Worm (Caenorhabditis elegans) whole organism, L2 larva: ENCODE measurements around the gene nuaf-3.

ENCODE experiments used
- ama-1 ChIP-seq: fragments of 150-350 bp; optimal IDR thresholded peaks from 2 replicates; lab custom pipeline; 2018; ENCODE audit warnings: inconsistent platforms
- blmp-1 ChIP-seq: sonication (generic microtip); optimal IDR thresholded peaks from 2 replicates; lab custom pipeline; 2017; ENCODE audit warnings: missing genetic modification characterization, mild to moderate bottlenecking, missing compliant biosample characterization, antibody characterized with exemption, moderate library complexity; ENCODE audit not compliant: insufficient read depth
- dmd-4 ChIP-seq: sonication (generic microtip); optimal IDR thresholded peaks from 2 replicates; lab custom pipeline; 2017; ENCODE audit warnings: missing biosample characterization, missing genetic modification characterization
- nhr-23 ChIP-seq: fragments of 150-350 bp; optimal IDR thresholded peaks from 2 replicates; lab custom pipeline; 2014; ENCODE audit warnings: missing biosample characterization, missing genetic modification reagents, missing genetic modification characterization
- nhr-25 ChIP-seq: fragments of 150-350 bp; sonication (generic microtip); optimal IDR thresholded peaks from 3 replicates; lab custom pipeline; 2014; ENCODE audit warnings: missing biosample characterization, missing genetic modification characterization
- snpc-4 ChIP-seq: fragments of 150-350 bp; optimal IDR thresholded peaks from 2 replicates; lab custom pipeline; 2014; ENCODE audit warnings: missing biosample characterization, missing genetic modification characterization
- unc-39 ChIP-seq: fragments of 150-350 bp; optimal IDR thresholded peaks from 2 replicates; lab custom pipeline; 2014; ENCODE audit warnings: missing biosample characterization, missing genetic modification characterization
- ztf-4 ChIP-seq: fragments of 150-350 bp; optimal IDR thresholded peaks from 2 replicates; lab custom pipeline; 2014; ENCODE audit warnings: missing biosample characterization, missing genetic modification characterization

ce11 chrIV:11218037-11218436 is 33.9 kb downstream of the nuaf-3 start, which contains the start of gene zip-6:
- no peak for TF ChIP-seq unc-39 (tag; lab: Kevin White, UChicago)
- no peak for TF ChIP-seq blmp-1 (tag; lab: Kevin White, UChicago)
- TF ChIP-seq ztf-4 (tag; lab: Kevin White, UChicago), result no peak
- no peak for TF ChIP-seq ama-1
- TF ChIP-seq snpc-4 (tag; lab: Kevin White, UChicago), result no peak
- no peak for TF ChIP-seq nhr-23 (tag; lab: Kevin White, UChicago)
- TF ChIP-seq nhr-25 (tag; lab: Kevin White, UChicago), result no peak
- TF ChIP-seq dmd-4 (tag; lab: Kevin White, UChicago), result no peak
